Worm (Caenorhabditis elegans) whole organism, L3 larva: ENCODE measurements around the gene Y54G2A.37.
A peak's percentile ranks its signal among the peaks of the same experiment; 100 is the strongest.

Experiments used
- ZK546.5 ChIP-seq: sonication (generic microtip); optimal IDR thresholded peaks from 2 replicates; lab custom pipeline; 2017; ENCODE audit warnings: missing biosample characterization, missing genetic modification characterization
- ceh-16 ChIP-seq: sonication (generic microtip); optimal IDR thresholded peaks from 2 replicates; lab custom pipeline; 2017; ENCODE audit warnings: missing biosample characterization, missing genetic modification characterization
- ceh-28 ChIP-seq: fragments of 150-350 bp; optimal IDR thresholded peaks from 2 replicates; lab custom pipeline; 2014; ENCODE audit warnings: missing biosample characterization, missing genetic modification reagents, missing genetic modification characterization
- daf-12 ChIP-seq: fragments of 150-350 bp; optimal IDR thresholded peaks from 2 replicates; lab custom pipeline; 2014; ENCODE audit warnings: missing biosample characterization, missing genetic modification reagents, missing genetic modification characterization
- fkh-10 ChIP-seq: sonication (generic microtip); optimal IDR thresholded peaks from 2 replicates; lab custom pipeline; 2017; ENCODE audit warnings: missing biosample characterization, missing genetic modification reagents, missing genetic modification characterization
- fos-1 ChIP-seq: fragments of 150-350 bp; optimal IDR thresholded peaks from 2 replicates; lab custom pipeline; 2014; ENCODE audit warnings: missing biosample characterization, missing genetic modification characterization
- nhr-25 ChIP-seq: sonication (generic microtip); optimal IDR thresholded peaks from 2 replicates; lab custom pipeline; 2017; ENCODE audit warnings: missing biosample characterization, missing genetic modification characterization
- nhr-43 ChIP-seq: sonication (generic microtip); optimal IDR thresholded peaks from 2 replicates; lab custom pipeline; 2016; ENCODE audit warnings: mild to moderate bottlenecking, missing genetic modification characterization, missing compliant biosample characterization; ENCODE audit not compliant: poor library complexity, severe bottlenecking
- nhr-67 ChIP-seq: fragments of 150-350 bp; optimal IDR thresholded peaks from 2 replicates; lab custom pipeline; 2014; ENCODE audit warnings: missing biosample characterization, missing genetic modification characterization
- unc-62 ChIP-seq: fragments of 150-350 bp; sonication (generic microtip); optimal IDR thresholded peaks from 4 replicates; lab custom pipeline; 2014; ENCODE audit warnings: missing biosample characterization, missing genetic modification reagents, missing genetic modification characterization
- ztf-11 ChIP-seq: fragments of 150-350 bp; optimal IDR thresholded peaks from 2 replicates; lab custom pipeline; 2014; ENCODE audit warnings: missing biosample characterization, missing genetic modification characterization
- ztf-4 ChIP-seq: fragments of 150-350 bp; optimal IDR thresholded peaks from 2 replicates; lab custom pipeline; 2014; ENCODE audit warnings: missing biosample characterization, missing genetic modification characterization

Gene Y54G2A.37

DNA sequence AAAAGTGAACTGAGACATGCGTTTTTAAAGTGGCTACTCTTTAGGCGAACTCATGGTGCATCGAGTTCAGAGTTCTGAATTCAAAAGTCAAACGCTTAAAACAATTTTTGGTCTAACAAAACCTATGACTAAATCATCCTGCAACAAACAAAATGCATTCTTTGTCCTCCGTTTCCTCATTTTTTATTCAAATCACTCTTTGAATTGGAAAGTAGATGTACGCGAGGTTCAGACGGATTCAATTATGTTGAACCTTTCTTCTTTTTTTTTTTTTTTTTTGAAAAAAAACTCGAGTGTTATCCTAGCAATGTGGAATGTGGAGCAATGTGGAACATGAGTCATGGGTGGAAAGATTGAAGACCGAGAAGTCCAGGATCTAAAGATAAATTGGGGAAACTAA, 38.2 kb downstream of the Y54G2A.37 start:
- TF ChIP-seq nhr-43 (tag; lab: Kevin White, UChicago) (no peak), fkh-10 (peak; percentile 83)

DNA sequence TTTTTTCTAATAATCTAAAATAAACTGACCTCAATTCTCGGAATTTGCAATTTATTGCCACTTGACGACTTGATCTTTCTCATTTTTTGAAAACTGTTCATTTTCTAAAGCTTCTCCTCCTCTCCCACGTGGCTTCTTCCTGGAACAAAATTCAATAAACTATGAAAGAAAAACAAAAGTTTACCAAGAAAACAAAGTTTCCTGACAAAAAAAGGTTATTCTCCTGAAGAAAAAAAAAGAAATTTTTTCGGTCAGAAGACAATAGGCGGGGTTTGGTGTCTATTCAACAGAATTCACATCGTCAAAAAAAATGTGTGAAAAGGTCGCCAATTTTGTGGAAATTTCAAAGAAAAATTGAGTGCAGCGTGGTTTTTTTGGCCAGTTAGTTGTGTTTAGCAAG, 44.2 kb downstream of the Y54G2A.37 start, which contains the start of gene Y54G2A.16:
Gene Y54G2A.16, minus strand, starts transcription at position 101 of the 400 bp plus-strand sequence.
- TF ChIP-seq fos-1 (tag; lab: Kevin White, UChicago) (no peak), ztf-11 (tag; lab: Kevin White, UChicago) (no peak), ceh-16 (no peak), unc-62 (GFP tag; lab: Kevin White, UChicago) (no peak), nhr-67 (tag; lab: Kevin White, UChicago) (no peak), ZK546.5 (tag; lab: Kevin White, UChicago) (no peak), ceh-28 (tag; lab: Kevin White, UChicago) (no peak), ztf-4 (no peak), nhr-25 (tag; lab: Kevin White, UChicago) (no peak), daf-12 (tag; lab: Kevin White, UChicago) (no peak)
